Worm (Caenorhabditis elegans) whole organism, mixed stage, embryonic: ENCODE data around the gene Y105C5B.1418.
A peak's percentile ranks its signal among the peaks of the same experiment; 100 is the strongest.

Source experiments
- M03D4.4 ChIP-seq: sonication (generic microtip); optimal IDR thresholded peaks from 2 replicates; lab custom pipeline; 2017; ENCODE audit warnings: mild to moderate bottlenecking, missing genetic modification characterization, missing compliant biosample characterization
- bed-3 ChIP-seq: fragments of 200-800 bp; sonication (Bioruptor generic); optimal IDR thresholded peaks from 3 replicates; lab custom pipeline; 2018; ENCODE audit warnings: mild to moderate bottlenecking, missing genetic modification characterization, moderate library complexity, missing compliant biosample characterization
- blmp-1 ChIP-seq: fragments of 150-350 bp; optimal IDR thresholded peaks from 2 replicates; lab custom pipeline; 2014; ENCODE audit warnings: missing biosample characterization, missing genetic modification characterization
- ceh-43 ChIP-seq: fragments of 200-800 bp; sonication (Bioruptor generic); optimal IDR thresholded peaks from 2 replicates; lab custom pipeline; 2018; ENCODE audit warnings: mild to moderate bottlenecking, missing genetic modification characterization, moderate library complexity, missing compliant biosample characterization
- ceh-83 ChIP-seq: fragments of 200-800 bp; sonication (Bioruptor generic); optimal IDR thresholded peaks from 2 replicates; lab custom pipeline; 2018; ENCODE audit warnings: mild to moderate bottlenecking, missing genetic modification characterization, missing compliant biosample characterization
- ces-1 ChIP-seq: fragments of 150-350 bp; optimal IDR thresholded peaks from 2 replicates; lab custom pipeline; 2014; ENCODE audit warnings: missing biosample characterization, missing genetic modification reagents, missing genetic modification characterization
- cnd-1 ChIP-seq: fragments of 200-800 bp; sonication (Bioruptor generic); optimal IDR thresholded peaks from 2 replicates; lab custom pipeline; 2018; ENCODE audit warnings: mild to moderate bottlenecking, missing genetic modification characterization, missing compliant biosample characterization
- drap-1 ChIP-seq: fragments of 200-800 bp; sonication (Bioruptor generic); optimal IDR thresholded peaks from 3 replicates; lab custom pipeline; 2018; ENCODE audit warnings: mild to moderate bottlenecking, missing genetic modification characterization, missing compliant biosample characterization
- elt-3 ChIP-seq: fragments of 150-350 bp; optimal IDR thresholded peaks from 2 replicates; lab custom pipeline; 2014; ENCODE audit warnings: missing biosample characterization, missing genetic modification characterization
- ham-2 ChIP-seq: fragments of 200-800 bp; sonication (Bioruptor generic); optimal IDR thresholded peaks from 2 replicates; lab custom pipeline; 2018; ENCODE audit warnings: mild to moderate bottlenecking, missing genetic modification characterization, missing compliant biosample characterization
- hlh-1 ChIP-seq: fragments of 150-350 bp; optimal IDR thresholded peaks from 2 replicates; lab custom pipeline; 2014; ENCODE audit warnings: missing biosample characterization, missing genetic modification reagents, missing genetic modification characterization
- lin-13 ChIP-seq: fragments of 150-350 bp; optimal IDR thresholded peaks from 2 replicates; lab custom pipeline; 2014; ENCODE audit warnings: missing biosample characterization, missing genetic modification characterization
- lsy-2 ChIP-seq: fragments of 150-350 bp; optimal IDR thresholded peaks from 2 replicates; lab custom pipeline; 2014; ENCODE audit warnings: missing biosample characterization, missing genetic modification characterization
- mab-5 ChIP-seq: fragments of 150-350 bp; optimal IDR thresholded peaks from 2 replicates; lab custom pipeline; 2014; ENCODE audit warnings: missing biosample characterization, missing genetic modification characterization
- mep-1 ChIP-seq: fragments of 150-350 bp; optimal IDR thresholded peaks from 2 replicates; lab custom pipeline; 2017; ENCODE audit warnings: missing biosample characterization, missing genetic modification reagents, missing genetic modification characterization, inconsistent platforms
- mls-2 ChIP-seq: sonication (generic microtip); optimal IDR thresholded peaks from 2 replicates; lab custom pipeline; 2016; ENCODE audit warnings: mild to moderate bottlenecking, missing genetic modification characterization, moderate library complexity, missing compliant biosample characterization
- nhr-12 ChIP-seq: fragments of 150-350 bp; optimal IDR thresholded peaks from 2 replicates; lab custom pipeline; 2014; ENCODE audit warnings: missing biosample characterization, missing genetic modification characterization
- nhr-2 ChIP-seq: fragments of 150-350 bp; optimal IDR thresholded peaks from 2 replicates; lab custom pipeline; 2014; ENCODE audit warnings: missing biosample characterization, missing genetic modification characterization
- nhr-237 ChIP-seq: fragments of 150-350 bp; optimal IDR thresholded peaks from 2 replicates; lab custom pipeline; 2014; ENCODE audit warnings: missing biosample characterization, missing genetic modification characterization
- nhr-76 ChIP-seq: sonication (generic microtip); optimal IDR thresholded peaks from 2 replicates; lab custom pipeline; 2017; ENCODE audit warnings: missing biosample characterization, missing genetic modification characterization
- pha-4 ChIP-seq: fragments of 150-350 bp; optimal IDR thresholded peaks from 2 replicates; lab custom pipeline; 2018; ENCODE audit warnings: missing biosample characterization, missing genetic modification reagents, missing genetic modification characterization
- sem-2 ChIP-seq: fragments of 200-800 bp; sonication (Bioruptor generic); optimal IDR thresholded peaks from 2 replicates; lab custom pipeline; 2018; ENCODE audit warnings: mild to moderate bottlenecking, missing genetic modification characterization, missing compliant biosample characterization
- sptf-1 ChIP-seq: sonication (generic microtip); optimal IDR thresholded peaks from 2 replicates; lab custom pipeline; 2017; ENCODE audit warnings: mild to moderate bottlenecking, missing genetic modification characterization, moderate library complexity, missing compliant biosample characterization
- tbx-8 ChIP-seq: fragments of 200-800 bp; sonication (Bioruptor generic); optimal IDR thresholded peaks from 2 replicates; lab custom pipeline; 2018; ENCODE audit warnings: mild to moderate bottlenecking, missing genetic modification characterization, moderate library complexity, missing compliant biosample characterization
- unc-120 ChIP-seq: sonication (generic microtip); optimal IDR thresholded peaks from 2 replicates; lab custom pipeline; 2017; ENCODE audit warnings: missing genetic modification characterization, missing compliant biosample characterization; ENCODE audit not compliant: poor library complexity, severe bottlenecking
- unc-39 ChIP-seq: fragments of 150-350 bp; optimal IDR thresholded peaks from 2 replicates; lab custom pipeline; 2014; ENCODE audit warnings: missing biosample characterization, missing genetic modification characterization
- unc-62 ChIP-seq: fragments of 150-350 bp; optimal IDR thresholded peaks from 2 replicates; lab custom pipeline; 2014; ENCODE audit warnings: missing biosample characterization, missing genetic modification reagents, missing genetic modification characterization
- zip-8 ChIP-seq: fragments of 150-350 bp; optimal IDR thresholded peaks from 2 replicates; lab custom pipeline; 2014; ENCODE audit warnings: missing biosample characterization, missing genetic modification characterization
- ztf-11 ChIP-seq: fragments of 150-350 bp; optimal IDR thresholded peaks from 2 replicates; lab custom pipeline; 2014; ENCODE audit warnings: missing biosample characterization, missing genetic modification characterization

Y105C5B.1418 gene

ce11 chrIV:16067345-16067744 lies at the start of gene Y105C5B.1418:
Y105C5B.1418 (minus strand) TSS chrIV:16067445.
- no peak for TF ChIP-seq nhr-12 (tag; lab: Kevin White, UChicago)
- no peak for TF ChIP-seq lin-13
- no peak for TF ChIP-seq sem-2 (GFP tag; lab: Kevin White, UChicago)
- TF ChIP-seq lsy-2 (tag; lab: Kevin White, UChicago) = no peak
- no peak for TF ChIP-seq blmp-1 (tag; lab: Kevin White, UChicago)
- no peak for TF ChIP-seq elt-3 (tag; lab: Kevin White, UChicago)
- TF ChIP-seq ztf-11 (tag; lab: Kevin White, UChicago) = no peak
- no peak for TF ChIP-seq nhr-237
- TF ChIP-seq mep-1 (tag; lab: Kevin White, UChicago) = no peak
- no peak for TF ChIP-seq zip-8 (tag; lab: Kevin White, UChicago)
- no peak for TF ChIP-seq ceh-83
- no peak for TF ChIP-seq ham-2 (GFP tag; lab: Kevin White, UChicago)
- TF ChIP-seq nhr-76 = no peak
- no peak for TF ChIP-seq mab-5
- no peak for TF ChIP-seq unc-39 (tag; lab: Kevin White, UChicago)
- TF ChIP-seq mls-2 (tag; lab: Kevin White, UChicago) = no peak
- TF ChIP-seq hlh-1 (tag; lab: Kevin White, UChicago) = no peak
- TF ChIP-seq drap-1 (GFP tag; lab: Kevin White, UChicago) = no peak

ce11 chrIV:16085690-16086089 lies 18.4 kb upstream of the Y105C5B.1418 start:
- TF ChIP-seq ces-1 (GFP tag; lab: Kevin White, UChicago) (no peak), hlh-1 (tag; lab: Kevin White, UChicago) (no peak), zip-8 (tag; lab: Kevin White, UChicago) (no peak), mls-2 (tag; lab: Kevin White, UChicago) (no peak), elt-3 (tag; lab: Kevin White, UChicago) (no peak), drap-1 (GFP tag; lab: Kevin White, UChicago) (no peak), M03D4.4 (no peak), nhr-2 (tag; lab: Kevin White, UChicago) (no peak), ceh-43 (GFP tag; lab: Kevin White, UChicago) (no peak), tbx-8 (GFP tag; lab: Kevin White, UChicago) (no peak)

ce11 chrIV:16060491-16060890 lies 6.8 kb downstream of the Y105C5B.1418 start:
- no peak for TF ChIP-seq ham-2 (GFP tag; lab: Kevin White, UChicago)
- TF ChIP-seq nhr-2 (tag; lab: Kevin White, UChicago) = no peak
- no peak for TF ChIP-seq ztf-11 (tag; lab: Kevin White, UChicago)
- no peak for TF ChIP-seq unc-39 (tag; lab: Kevin White, UChicago)
- no peak for TF ChIP-seq sptf-1
- no peak for TF ChIP-seq nhr-237
- no peak for TF ChIP-seq pha-4 (tag; lab: Kevin White, UChicago)
- TF ChIP-seq nhr-76 = no peak
- no peak for TF ChIP-seq unc-120 (tag; lab: Kevin White, UChicago)
- TF ChIP-seq bed-3 (GFP tag; lab: Kevin White, UChicago) = no peak
- no peak for TF ChIP-seq ceh-43 (GFP tag; lab: Kevin White, UChicago)
- TF ChIP-seq unc-62 (GFP tag; lab: Kevin White, UChicago) = no peak
- no peak for TF ChIP-seq elt-3 (tag; lab: Kevin White, UChicago)
- TF ChIP-seq M03D4.4 = no peak

ce11 chrIV:16059496-16059895 lies 7.7 kb downstream of the Y105C5B.1418 start:
- no peak for TF ChIP-seq nhr-237
- no peak for TF ChIP-seq drap-1 (GFP tag; lab: Kevin White, UChicago)
- TF ChIP-seq nhr-76 = no peak
- no peak for TF ChIP-seq hlh-1 (tag; lab: Kevin White, UChicago)
- TF ChIP-seq ceh-83 = no peak
- no peak for TF ChIP-seq sptf-1
- no peak for TF ChIP-seq lsy-2 (tag; lab: Kevin White, UChicago)
- no peak for TF ChIP-seq sem-2 (GFP tag; lab: Kevin White, UChicago)

- TF ChIP-seq lsy-2 (tag; lab: Kevin White, UChicago) (no peak), ces-1 (GFP tag; lab: Kevin White, UChicago) (peak; percentile 76)
- TF ChIP-seq, all 35 proteins: peak for 1
Observed at ce11 chrIV:16048836-16049235, 18.4 kb downstream of the Y105C5B.1418 start.

- TF ChIP-seq bed-3 (GFP tag; lab: Kevin White, UChicago) = no peak
- no peak for TF ChIP-seq nhr-2 (tag; lab: Kevin White, UChicago)
- peak; percentile 81 for TF ChIP-seq unc-62 (GFP tag; lab: Kevin White, UChicago)
- no peak for TF ChIP-seq hlh-1 (tag; lab: Kevin White, UChicago)
- TF ChIP-seq lsy-2 (tag; lab: Kevin White, UChicago) = no peak
- TF ChIP-seq nhr-76 = no peak
- TF ChIP-seq unc-39 (tag; lab: Kevin White, UChicago) = no peak
- TF ChIP-seq ham-2 (GFP tag; lab: Kevin White, UChicago) = no peak
- no peak for TF ChIP-seq blmp-1 (tag; lab: Kevin White, UChicago)
- no peak for TF ChIP-seq lin-13
- TF ChIP-seq ceh-43 (GFP tag; lab: Kevin White, UChicago) = no peak
- TF ChIP-seq ces-1 (GFP tag; lab: Kevin White, UChicago) = peak; percentile 94
- TF ChIP-seq cnd-1 (tag; lab: Kevin White, UChicago) = peak; percentile 85
Observed at ce11 chrIV:16047468-16047867, 19.8 kb downstream of the Y105C5B.1418 start.
